Worm (Caenorhabditis elegans) whole organism, L4 larva: ENCODE measurements around the gene ttr-23.

Source experiments
- Y75B8A.6 ChIP-seq: fragments of 200-800 bp; sonication (Bioruptor generic); IDR thresholded peaks from 2 replicates; pipeline ENCODE4 v1.3.6; 2022; ENCODE audit warnings: missing genetic modification reagents, missing genetic modification characterization, missing compliant biosample characterization
- ama-1 ChIP-seq: fragments of 150-350 bp; optimal IDR thresholded peaks from 2 replicates; lab custom pipeline; 2014; ENCODE audit warnings: inconsistent platforms, mixed read lengths
- dve-1 ChIP-seq: sonication (generic microtip); optimal IDR thresholded peaks from 2 replicates; lab custom pipeline; 2017; ENCODE audit warnings: antibody characterized with exemption, mild to moderate bottlenecking, missing genetic modification characterization, missing compliant biosample characterization; ENCODE audit not compliant: insufficient read depth
- egl-27 ChIP-seq: sonication (generic microtip); optimal IDR thresholded peaks from 3 replicates; lab custom pipeline; 2017; ENCODE audit warnings: missing biosample characterization, missing genetic modification reagents, missing genetic modification characterization
- egl-43 ChIP-seq: fragments of 200-800 bp; sonication (Bioruptor generic); IDR thresholded peaks from 2 replicates; pipeline ENCODE4 v1.3.6; 2022; ENCODE audit warnings: missing genetic modification reagents, missing genetic modification characterization, missing compliant biosample characterization
- nhr-11 ChIP-seq: fragments of 150-350 bp; optimal IDR thresholded peaks from 2 replicates; lab custom pipeline; 2014; ENCODE audit warnings: missing biosample characterization, missing genetic modification characterization
- nhr-48 ChIP-seq: sonication (generic microtip); optimal IDR thresholded peaks from 2 replicates; lab custom pipeline; 2016; ENCODE audit warnings: mild to moderate bottlenecking, missing genetic modification characterization, missing compliant biosample characterization
- nhr-76 ChIP-seq: fragments of 150-350 bp; optimal IDR thresholded peaks from 2 replicates; lab custom pipeline; 2014; ENCODE audit warnings: missing biosample characterization, missing genetic modification characterization
- snpc-4 ChIP-seq: fragments of 150-350 bp; optimal IDR thresholded peaks from 2 replicates; lab custom pipeline; 2014; ENCODE audit warnings: missing biosample characterization, missing genetic modification characterization
- ztf-11 ChIP-seq: fragments of 150-350 bp; optimal IDR thresholded peaks from 2 replicates; lab custom pipeline; 2014; ENCODE audit warnings: missing biosample characterization, missing genetic modification characterization

ce11 chrV:10568496-10568895, 21.2 kb downstream of the ttr-23 start:
- TF ChIP-seq Y75B8A.6 (GFP tag; lab: Robert Waterston, UW) (no peak), egl-43 (no peak), nhr-76 (tag; lab: Kevin White, UChicago) (no peak), nhr-48 (tag; lab: Kevin White, UChicago) (no peak), nhr-11 (no peak), egl-27 (tag; lab: Kevin White, UChicago) (no peak), dve-1 (tag; lab: Kevin White, UChicago) (no peak), ztf-11 (tag; lab: Kevin White, UChicago) (no peak), snpc-4 (tag; lab: Kevin White, UChicago) (no peak), ama-1 (lab: Kevin White, UChicago) (no peak)
